Worm (Caenorhabditis elegans) whole organism, L1 larva: ENCODE results near the gene F54E7.9.
A peak's percentile ranks its signal among the peaks of the same experiment; 100 is the strongest.

ENCODE experiments used
- alr-1 ChIP-seq: fragments of 200-800 bp; sonication (Bioruptor generic); optimal IDR thresholded peaks from 2 replicates; lab custom pipeline; 2018; ENCODE audit warnings: borderline replicate concordance, mild to moderate bottlenecking, missing genetic modification characterization, missing compliant biosample characterization
- ceh-90 ChIP-seq: sonication (generic microtip); optimal IDR thresholded peaks from 2 replicates; lab custom pipeline; 2016; ENCODE audit warnings: missing genetic modification characterization, missing compliant biosample characterization
- elt-3 ChIP-seq, 6 experiments: fragments of 150-350 bp in 1 of 6; sonication (generic microtip); optimal IDR thresholded peaks; 2 replicates each; lab custom pipeline; 2017 to 2018; ENCODE audit warnings: missing biosample characterization in 6 of 6, missing genetic modification characterization in 6 of 6, inconsistent platforms in 1 of 6
- fos-1 ChIP-seq: fragments of 150-350 bp; optimal IDR thresholded peaks from 2 replicates; lab custom pipeline; 2014; ENCODE audit warnings: missing biosample characterization, missing genetic modification characterization
- mep-1 ChIP-seq: fragments of 150-350 bp; optimal IDR thresholded peaks from 2 replicates; lab custom pipeline; 2014; ENCODE audit warnings: missing biosample characterization, missing genetic modification characterization
- nhr-237 ChIP-seq: fragments of 150-350 bp; optimal IDR thresholded peaks from 2 replicates; lab custom pipeline; 2014; ENCODE audit warnings: missing biosample characterization, missing genetic modification characterization
- nhr-90 ChIP-seq: sonication (generic microtip); optimal IDR thresholded peaks from 2 replicates; lab custom pipeline; 2016; ENCODE audit warnings: mild to moderate bottlenecking, missing genetic modification characterization, missing compliant biosample characterization; ENCODE audit not compliant: poor library complexity
- rnt-1 ChIP-seq: sonication (generic microtip); optimal IDR thresholded peaks from 2 replicates; lab custom pipeline; 2016; ENCODE audit warnings: mild to moderate bottlenecking, missing genetic modification characterization, moderate library complexity, missing compliant biosample characterization
- unc-62 ChIP-seq: fragments of 150-350 bp; optimal IDR thresholded peaks from 2 replicates; lab custom pipeline; 2014; ENCODE audit warnings: missing biosample characterization, missing genetic modification reagents, missing genetic modification characterization
- zag-1 ChIP-seq: fragments of 150-350 bp; optimal IDR thresholded peaks from 2 replicates; lab custom pipeline; 2014; ENCODE audit warnings: missing biosample characterization, missing genetic modification characterization
- ztf-11 ChIP-seq, 2 experiments: sonication (generic microtip); optimal IDR thresholded peaks; 2 replicates each; lab custom pipeline; 2016 to 2017; ENCODE audit warnings: missing genetic modification characterization in 2 of 2, missing biosample characterization in 1 of 2, missing compliant biosample characterization in 1 of 2
- ztf-4 ChIP-seq: fragments of 150-350 bp; optimal IDR thresholded peaks from 2 replicates; lab custom pipeline; 2014; ENCODE audit warnings: missing biosample characterization, missing genetic modification characterization

DNA sequence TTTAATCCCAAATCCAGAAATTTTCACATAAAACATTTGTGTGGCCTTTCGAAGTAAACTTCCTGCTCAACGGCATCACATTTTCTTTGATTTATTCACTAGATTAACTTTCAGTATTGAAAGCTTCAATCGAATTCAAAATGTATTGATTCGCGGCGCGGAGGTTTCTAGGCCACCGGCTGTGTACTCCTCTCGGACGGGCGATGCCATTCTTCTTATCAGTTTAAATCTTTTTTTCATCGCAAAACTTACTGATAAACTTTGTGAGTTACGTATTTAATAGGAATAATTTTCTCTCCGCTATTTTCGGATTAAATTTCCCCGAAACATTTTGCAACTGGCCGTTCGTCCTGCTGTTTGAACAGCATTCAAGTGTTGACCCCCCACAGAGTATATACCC lies 44.2 kb upstream of the F54E7.9 start:
- peak; percentile 28 for TF ChIP-seq fos-1 (tag; lab: Kevin White, UChicago)
- peak; percentile 93 for TF ChIP-seq nhr-90
- peak; percentile 94 for TF ChIP-seq ceh-90
- TF ChIP-seq rnt-1, result peak; percentile 98
- TF ChIP-seq elt-3 (tag; optimal IDR thresholded peaks at IDR 0.05; lab: Kevin White, UChicago), result peak in 3 of 6 experiments; percentile 5 to 68 (median 33)
- TF ChIP-seq ztf-11 (tag; optimal IDR thresholded peaks at IDR 0.05; lab: Kevin White, UChicago), result peak in 1 of 2 experiments; percentile 88
- peak; percentile 69 for TF ChIP-seq ztf-4
- no peak for TF ChIP-seq alr-1 (tag; lab: Kevin White, UChicago)
- TF ChIP-seq zag-1 (tag; lab: Kevin White, UChicago), result no peak
- no peak for TF ChIP-seq mep-1 (tag; lab: Kevin White, UChicago)
- no peak for TF ChIP-seq unc-62 (GFP tag; lab: Kevin White, UChicago)
- TF ChIP-seq nhr-237 (tag; lab: Kevin White, UChicago), result no peak
